Fruit fly (Drosophila melanogaster) whole organism, larva: ENCODE measurements around the gene holn1.

ENCODE experiments used
- noc ChIP-seq: fragments of 200-800 bp; sonication (Bioruptor generic); optimal IDR thresholded peaks from 3 replicates; lab custom pipeline; 2019; ENCODE audit warnings: missing biosample characterization, mild to moderate bottlenecking, missing genetic modification characterization, moderate library complexity

holn1 gene

DNA sequence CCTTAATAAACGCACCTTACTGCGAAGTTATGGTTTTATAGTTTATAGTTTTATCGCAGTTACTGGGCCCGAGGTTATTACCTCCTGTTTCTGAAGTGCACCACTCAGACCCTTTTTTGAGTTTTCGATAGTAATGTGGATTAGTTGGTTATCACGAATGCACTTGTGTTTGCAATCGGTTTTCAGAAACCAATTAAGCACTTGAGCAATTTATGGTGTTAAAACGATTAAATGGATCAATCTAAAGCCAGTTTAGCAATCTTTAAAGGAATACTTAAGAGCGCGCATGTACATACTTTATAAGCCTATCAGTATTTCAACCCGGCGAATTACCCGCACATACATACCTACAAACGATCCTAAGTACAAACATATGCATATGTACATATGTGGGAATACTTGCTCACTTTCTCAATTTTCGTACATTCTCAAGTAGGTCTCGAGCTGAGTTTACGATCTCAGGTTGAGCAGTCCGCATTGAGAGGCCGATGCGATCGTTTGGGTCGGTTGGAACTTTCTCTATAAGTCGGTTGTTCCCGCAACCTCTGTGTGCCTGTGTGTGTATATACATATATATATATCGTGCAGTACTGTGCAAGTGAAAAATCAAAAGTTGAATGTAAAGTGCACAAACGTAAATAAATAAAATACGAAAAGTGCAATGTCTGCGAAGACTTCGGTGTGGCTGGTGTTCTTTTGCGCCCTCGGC lies 21.6 kb downstream of the holn1 start, which contains the start of the genes LManI and LManII:
TSS of gene LManI (minus strand) at position 51 of the 709 bp plus-strand sequence.
TSS of gene LManII (plus strand) at position 468 of the 709 bp plus-strand sequence.
- no peak for TF ChIP-seq noc (tag; lab: Kevin White, UChicago)

DNA sequence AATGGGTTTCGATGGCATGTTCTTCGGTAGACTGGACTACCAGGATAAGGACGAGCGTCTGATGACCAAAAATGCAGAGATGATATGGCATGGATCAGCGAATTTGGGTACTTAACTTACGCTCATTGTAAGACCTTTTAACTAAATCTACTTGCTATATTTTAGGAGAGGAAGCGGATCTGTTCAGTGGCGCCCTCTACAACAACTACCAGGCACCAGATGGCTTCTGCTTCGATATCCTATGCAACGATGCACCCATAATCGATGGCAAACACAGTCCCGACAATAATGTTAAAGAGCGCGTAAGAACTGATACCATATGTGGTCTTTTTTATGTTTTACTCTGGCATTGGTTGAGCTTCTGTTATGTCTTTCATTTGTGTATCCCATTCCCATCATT lies 23.2 kb downstream of the holn1 start:
- TF ChIP-seq noc (tag; lab: Kevin White, UChicago) = no peak

DNA sequence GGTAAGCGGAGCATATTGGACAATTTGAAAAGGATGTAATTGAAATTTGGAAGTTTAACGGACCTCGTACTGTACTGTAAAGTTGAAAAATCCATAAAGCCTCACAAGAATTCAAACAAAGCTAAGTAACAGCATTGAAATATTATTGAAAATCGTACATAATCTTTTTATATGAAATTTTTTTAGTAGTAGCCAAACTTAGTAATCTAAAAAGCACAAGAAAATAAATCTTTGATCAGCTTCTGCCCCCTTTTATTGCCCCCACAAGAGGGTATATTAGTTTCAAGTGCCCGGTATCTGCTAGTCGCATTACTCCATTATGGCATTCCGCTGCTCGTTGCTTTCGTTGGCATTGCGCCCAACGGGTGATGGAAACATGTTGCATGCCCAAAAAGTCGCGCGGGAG lies 31.1 kb downstream of the holn1 start:
- no peak for TF ChIP-seq noc (tag; lab: Kevin White, UChicago)

DNA sequence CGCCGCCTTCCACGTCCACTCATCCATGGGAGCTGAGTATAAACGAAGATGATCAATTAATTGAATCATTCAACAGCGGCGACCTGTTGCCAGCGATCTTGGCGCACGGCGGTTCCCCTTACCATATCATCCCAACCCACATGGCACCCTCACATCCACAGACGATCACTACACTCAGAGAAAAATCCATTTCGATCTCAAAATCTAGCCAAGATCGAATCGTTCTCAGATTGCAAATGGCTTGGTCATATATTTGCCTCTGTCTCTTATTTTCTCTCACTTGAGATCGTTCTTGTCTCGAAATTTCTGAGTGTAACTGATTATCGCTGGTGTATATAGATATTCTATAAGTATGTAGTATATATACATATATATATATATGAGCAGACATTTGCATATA lies 32.6 kb downstream of the holn1 start:
- peak; percentile 66 for TF ChIP-seq noc (tag; lab: Kevin White, UChicago)

DNA sequence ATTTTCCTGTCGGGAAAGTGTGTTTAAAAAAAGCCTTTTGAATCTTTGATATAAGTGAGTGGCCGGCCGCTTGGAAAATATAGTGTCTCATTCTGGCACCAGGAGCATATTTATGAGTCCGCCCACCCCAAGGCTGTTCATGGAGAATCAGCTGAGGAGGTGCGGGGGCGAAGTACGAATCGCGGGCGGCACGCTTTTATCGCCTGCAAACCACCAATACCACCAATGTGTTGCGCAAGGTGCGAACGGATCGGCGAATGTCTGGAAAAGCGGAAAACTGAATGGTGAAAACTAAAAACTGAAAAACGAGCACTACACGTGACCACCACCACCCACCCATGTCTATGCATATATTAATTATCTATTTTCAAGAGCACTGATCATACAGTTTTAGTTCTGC lies 33.2 kb downstream of the holn1 start:
- no peak for TF ChIP-seq noc (tag; lab: Kevin White, UChicago)

DNA sequence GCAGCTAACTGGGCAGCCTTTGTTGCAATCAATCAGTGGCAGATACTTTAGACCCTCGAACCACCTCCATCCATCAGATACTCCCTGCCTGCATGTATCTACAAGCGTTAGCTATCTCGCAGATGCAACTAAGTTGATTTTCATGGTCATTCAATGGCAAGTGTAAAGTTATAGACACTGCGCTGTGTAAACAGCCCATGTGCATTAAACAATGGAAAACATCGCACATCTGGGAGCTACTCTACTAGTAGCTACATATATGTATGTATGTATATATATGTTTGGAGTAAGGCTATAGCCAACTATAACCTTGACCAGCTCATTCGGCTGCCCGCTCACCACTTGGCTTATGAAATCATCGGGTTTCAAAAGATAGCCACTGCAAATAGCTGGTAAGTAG lies 34.4 kb downstream of the holn1 start:
- no peak for TF ChIP-seq noc (tag; lab: Kevin White, UChicago)

DNA sequence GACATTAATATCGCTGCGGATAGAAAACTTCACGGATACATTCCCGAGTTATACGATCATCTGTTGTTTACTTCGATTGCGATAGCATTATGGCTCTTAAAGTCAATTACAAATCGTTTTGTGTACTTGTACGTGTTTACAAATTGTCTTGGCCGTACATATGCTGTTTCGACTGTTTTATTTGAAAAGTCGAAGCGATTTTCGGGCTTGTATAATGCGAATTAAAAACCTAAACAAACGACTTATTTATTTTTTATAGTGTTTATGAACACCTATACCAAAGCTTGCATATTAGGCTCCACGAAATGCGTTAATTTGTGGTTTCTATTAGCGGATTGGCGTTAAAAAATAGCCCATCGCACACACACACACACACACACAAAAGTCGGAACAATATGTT lies 36.5 kb downstream of the holn1 start:
- TF ChIP-seq noc (tag; lab: Kevin White, UChicago) = no peak

DNA sequence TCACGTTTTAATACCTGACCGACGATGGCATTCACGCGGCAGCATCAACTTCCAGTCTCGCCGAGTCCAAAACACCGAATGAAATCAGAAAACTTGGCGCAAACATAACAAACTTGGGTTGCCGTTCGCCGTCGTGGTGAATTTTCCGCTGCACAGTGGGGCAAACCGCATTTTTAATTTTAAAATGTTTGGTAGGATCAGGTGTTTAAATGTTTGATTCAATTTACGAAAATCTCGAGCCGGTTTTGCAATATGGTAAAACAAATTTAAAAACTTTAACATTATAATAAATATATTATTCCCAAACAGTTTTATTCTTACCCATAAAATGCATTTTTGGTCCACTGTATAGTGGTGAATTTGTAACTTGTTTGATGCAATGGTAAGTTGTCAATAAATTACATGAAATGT lies 38.5 kb downstream of the holn1 start, which contains the start of gene RluA-1:
TSS of gene RluA-1 (minus strand) at position 82 of the 411 bp plus-strand sequence.
- TF ChIP-seq noc (tag; lab: Kevin White, UChicago) = peak; percentile 71

DNA sequence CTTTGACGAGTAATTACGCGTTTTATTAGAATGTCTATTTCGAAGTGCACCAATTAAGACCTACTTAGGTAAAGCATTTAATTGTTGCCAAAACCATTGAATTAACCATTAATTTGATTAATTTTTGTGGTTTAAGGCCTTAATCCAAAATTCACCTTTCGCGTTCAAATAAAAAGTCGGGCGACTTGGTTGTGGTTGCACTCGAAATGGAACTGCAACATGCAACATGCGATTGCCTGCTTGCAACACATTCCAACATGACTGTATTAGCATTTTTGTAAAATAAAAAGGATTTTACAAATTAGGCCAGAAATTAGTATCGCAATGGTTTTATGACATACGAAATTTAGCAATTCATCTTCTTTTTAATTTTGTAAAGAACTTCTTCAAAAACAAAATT lies 39.0 kb downstream of the holn1 start:
- TF ChIP-seq noc (tag; lab: Kevin White, UChicago) = no peak

DNA sequence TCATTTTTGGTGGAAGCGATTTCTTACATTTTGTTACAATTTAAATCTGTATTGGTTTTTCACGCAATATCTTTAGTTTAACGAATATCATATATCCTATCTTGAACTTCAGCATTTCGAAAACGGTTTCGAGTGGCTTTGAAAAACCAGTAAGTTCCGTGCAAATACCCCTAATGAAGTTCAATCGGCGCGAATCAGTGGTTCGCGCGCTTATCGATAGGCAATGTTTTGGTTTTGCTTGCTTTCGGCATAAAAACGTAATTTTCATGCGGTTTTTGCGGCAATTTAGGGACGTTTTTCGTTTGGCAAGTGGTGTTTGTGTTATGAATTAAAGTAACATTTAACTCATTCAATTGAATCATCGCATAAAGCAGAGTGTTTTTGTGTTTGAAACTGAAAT lies 41.1 kb downstream of the holn1 start, which contains the start of gene RluA-2:
TSS of gene RluA-2 (plus strand) at position 195 of the 400 bp plus-strand sequence.
- no peak for TF ChIP-seq noc (tag; lab: Kevin White, UChicago)

DNA sequence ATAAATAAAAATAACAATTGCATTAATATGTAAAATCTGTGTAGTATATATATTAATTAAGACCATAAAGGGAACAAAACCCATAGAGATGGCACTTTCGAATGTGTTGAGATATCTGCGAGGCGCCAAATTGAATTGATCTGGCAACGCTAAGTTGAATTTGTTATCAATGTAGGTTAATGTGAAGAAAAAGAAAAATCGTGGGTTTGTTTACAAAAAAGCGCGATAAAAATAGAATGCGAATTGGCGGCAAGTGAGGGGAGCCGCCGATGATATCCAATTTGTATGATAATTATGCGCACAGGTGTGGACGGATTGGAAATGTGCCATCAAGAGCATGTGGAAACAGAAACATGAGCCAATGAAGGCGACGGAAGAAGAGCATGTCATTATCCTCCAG lies 44.1 kb downstream of the holn1 start:
- TF ChIP-seq noc (tag; lab: Kevin White, UChicago) = no peak

DNA sequence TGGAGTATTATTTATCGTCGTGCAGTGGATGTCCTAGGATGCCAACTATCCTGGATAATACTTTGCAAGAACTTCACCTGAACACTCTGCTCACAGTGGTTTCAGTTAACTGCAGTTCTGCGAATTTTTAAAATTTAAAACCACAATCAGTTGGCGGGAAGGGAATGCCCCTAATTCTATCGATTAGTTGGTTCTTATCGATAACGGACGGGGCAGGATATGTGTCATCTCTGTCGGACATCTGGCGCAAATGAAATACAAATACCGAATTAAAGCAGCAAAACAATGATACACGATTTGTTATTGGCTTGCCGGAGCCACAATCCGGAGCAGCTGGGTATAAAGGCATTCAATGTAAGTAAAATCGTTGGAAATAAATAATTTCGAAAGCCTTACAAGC lies 47.3 kb downstream of the holn1 start, which contains the start of gene Grip75:
TSS of gene Grip75 (plus strand) at position 223 of the 400 bp plus-strand sequence.
- no peak for TF ChIP-seq noc (tag; lab: Kevin White, UChicago)
